Worm (Caenorhabditis elegans) whole organism, late embryonic: ENCODE data around the gene F42E11.3.

ENCODE experiments used
- C08G9.2 ChIP-seq: sonication (generic microtip); optimal IDR thresholded peaks from 2 replicates; lab custom pipeline; 2016; ENCODE audit warnings: mild to moderate bottlenecking, missing genetic modification characterization, moderate library complexity, missing compliant biosample characterization
- ceh-34 ChIP-seq: sonication (generic microtip); optimal IDR thresholded peaks from 2 replicates; lab custom pipeline; 2016; ENCODE audit warnings: mild to moderate bottlenecking, missing genetic modification characterization, missing compliant biosample characterization
- fax-1 ChIP-seq: sonication (generic microtip); optimal IDR thresholded peaks from 2 replicates; lab custom pipeline; 2016; ENCODE audit warnings: missing genotype, missing genetic modification characterization, missing compliant biosample characterization
- fkh-10 ChIP-seq: fragments of 150-350 bp; optimal IDR thresholded peaks from 2 replicates; lab custom pipeline; 2014; ENCODE audit warnings: missing biosample characterization, missing genetic modification reagents, missing genetic modification characterization
- fkh-6 ChIP-seq: sonication (generic microtip); optimal IDR thresholded peaks from 2 replicates; lab custom pipeline; 2016; ENCODE audit warnings: missing genetic modification characterization, missing compliant biosample characterization
- hlh-13 ChIP-seq: fragments of 200-800 bp; sonication (Bioruptor generic); optimal IDR thresholded peaks from 2 replicates; lab custom pipeline; 2018; ENCODE audit warnings: mild to moderate bottlenecking, missing genetic modification characterization, missing compliant biosample characterization
- hlh-30 ChIP-seq: sonication (generic microtip); optimal IDR thresholded peaks from 2 replicates; lab custom pipeline; 2017; ENCODE audit warnings: antibody characterized with exemption, missing genetic modification characterization, missing compliant biosample characterization; ENCODE audit not compliant: insufficient read depth
- pqm-1 ChIP-seq: sonication (generic microtip); optimal IDR thresholded peaks from 2 replicates; lab custom pipeline; 2016; ENCODE audit warnings: missing genetic modification characterization, missing compliant biosample characterization
- rnt-1 ChIP-seq: sonication (generic microtip); optimal IDR thresholded peaks from 2 replicates; lab custom pipeline; 2016; ENCODE audit warnings: missing genetic modification characterization, missing compliant biosample characterization
- sox-4 ChIP-seq: sonication (generic microtip); optimal IDR thresholded peaks from 2 replicates; lab custom pipeline; 2017; ENCODE audit warnings: mild to moderate bottlenecking, missing genetic modification characterization, inconsistent platforms, missing compliant biosample characterization
- tbx-7 ChIP-seq: sonication (generic microtip); optimal IDR thresholded peaks from 2 replicates; lab custom pipeline; 2016; ENCODE audit warnings: missing genotype, missing genetic modification characterization, missing compliant biosample characterization
- ttx-3 ChIP-seq: sonication (generic microtip); optimal IDR thresholded peaks from 2 replicates; lab custom pipeline; 2016; ENCODE audit warnings: missing genetic modification reagents, missing genetic modification characterization, missing compliant biosample characterization
- unc-55 ChIP-seq: sonication (generic microtip); optimal IDR thresholded peaks from 2 replicates; lab custom pipeline; 2017; ENCODE audit warnings: missing biosample characterization, missing genetic modification reagents, missing genetic modification characterization

DNA sequence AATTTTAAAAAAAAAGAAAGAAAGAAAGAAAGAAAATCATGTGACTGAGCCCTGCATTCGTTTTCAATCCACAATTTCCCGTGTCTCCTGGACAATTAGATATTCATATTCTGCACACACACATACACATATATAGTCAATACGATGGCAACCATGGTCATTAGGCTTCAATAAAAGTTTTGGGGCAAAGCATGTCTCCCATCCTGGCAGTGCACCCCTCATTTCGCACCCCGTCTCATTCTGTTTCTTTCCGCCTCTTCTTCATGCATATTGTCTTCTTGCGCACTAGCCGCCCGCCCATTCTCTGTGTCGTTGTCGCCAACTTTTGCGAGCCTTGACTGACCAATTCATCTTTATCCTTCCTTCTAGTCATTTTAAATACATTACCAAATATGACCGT, 7.8 kb downstream of the F42E11.3 start:
- TF ChIP-seq ttx-3 (tag; lab: Kevin White, UChicago) (no peak), tbx-7 (tag; lab: Kevin White, UChicago) (no peak), pqm-1 (tag; lab: Kevin White, UChicago) (no peak), sox-4 (no peak), ceh-34 (tag; lab: Kevin White, UChicago) (no peak), hlh-30 (tag; lab: Kevin White, UChicago) (no peak), unc-55 (peak; percentile 2), fax-1 (no peak), hlh-13 (GFP tag; lab: Kevin White, UChicago) (no peak), fkh-6 (tag; lab: Kevin White, UChicago) (no peak), fkh-10 (GFP tag; lab: Kevin White, UChicago) (no peak), rnt-1 (tag; lab: Kevin White, UChicago) (no peak), C08G9.2 (tag; lab: Kevin White, UChicago) (no peak)
